Fruit fly (Drosophila melanogaster) S2 (cell line): Measurements from ENCODE around the gene Gtpx.

ENCODE experiments used
- CG8478 ChIP-seq: fragments of >200 bp; optimal IDR thresholded peaks from 2 replicates; lab custom pipeline; 2018
- CTCF ChIP-seq, 2 experiments: fragments of >200 bp; optimal IDR thresholded peaks; 2 replicates each; lab custom pipeline; 2018

DNA sequence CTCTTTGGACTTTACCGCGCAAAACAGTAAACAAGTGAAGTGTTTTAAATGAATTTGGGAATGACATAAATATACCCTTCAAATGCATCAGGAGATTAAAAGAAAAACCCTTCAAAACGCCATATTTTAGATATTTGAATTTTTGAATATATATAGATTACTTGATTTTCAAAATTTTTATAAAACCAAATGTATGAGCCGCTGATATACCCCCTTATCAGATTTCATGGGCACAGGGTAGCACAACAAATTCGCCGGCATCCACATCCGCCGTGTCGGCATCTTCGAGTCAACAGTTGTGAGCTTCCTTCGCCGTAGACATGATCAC lies 51.9 kb downstream of the Gtpx start, which contains the start of gene Ids:
- no peak for TF ChIP-seq CG8478 (lab: Kevin White, UChicago)
- TF ChIP-seq CTCF (optimal IDR thresholded peaks at IDR 0.05; lab: Kevin White, UChicago): no peak
